Fruit fly (Drosophila melanogaster) whole organism, embryonic: Measurements from ENCODE around the gene CG15221.

Experiments used
- Abd-B ChIP-seq: fragments of 200-800 bp; sonication (Bioruptor generic); optimal IDR thresholded peaks from 2 replicates; lab custom pipeline; 2018; ENCODE audit warnings: missing biosample characterization, mild to moderate bottlenecking, missing genetic modification characterization, moderate library complexity
- CG10147 ChIP-seq: fragments of 200-800 bp; sonication (Bioruptor generic); optimal IDR thresholded peaks from 2 replicates; lab custom pipeline; 2019; ENCODE audit warnings: missing biosample characterization, mild to moderate bottlenecking, missing genetic modification characterization, moderate library complexity
- CG10209 ChIP-seq: fragments of 200-800 bp; sonication (Bioruptor generic); optimal IDR thresholded peaks from 3 replicates; lab custom pipeline; 2017; ENCODE audit warnings: missing biosample characterization, mild to moderate bottlenecking, missing genetic modification characterization, missing genetic modification reagents
- CG11247 ChIP-seq: fragments of 200-800 bp; sonication (Bioruptor generic); IDR thresholded peaks from 2 replicates; pipeline ENCODE4 v1.3.6; 2022; ENCODE audit warnings: missing biosample characterization, missing genetic modification characterization
- CG11456 ChIP-seq: fragments of 200-800 bp; sonication (Bioruptor generic); IDR thresholded peaks from 3 replicates; pipeline ENCODE4 v1.3.6; 2022; ENCODE audit warnings: missing biosample characterization, missing genetic modification characterization
- CG12071 ChIP-seq: fragments of 200-800 bp; sonication (Bioruptor generic); optimal IDR thresholded peaks from 3 replicates; lab custom pipeline; 2018; ENCODE audit warnings: missing biosample characterization, mild to moderate bottlenecking, missing genetic modification characterization
- CG13296 ChIP-seq: fragments of 200-800 bp; sonication (Bioruptor generic); optimal IDR thresholded peaks from 3 replicates; lab custom pipeline; 2018; ENCODE audit warnings: missing biosample characterization, mild to moderate bottlenecking, missing genetic modification characterization
- CG14441 ChIP-seq: fragments of 200-800 bp; sonication (Bioruptor generic); IDR thresholded peaks from 2 replicates; pipeline ENCODE4 v1.3.6; 2022; ENCODE audit warnings: missing biosample characterization, missing genetic modification characterization
- CG1529 ChIP-seq: fragments of 200-800 bp; sonication (Bioruptor generic); optimal IDR thresholded peaks from 3 replicates; lab custom pipeline; 2018; ENCODE audit warnings: missing biosample characterization, missing genetic modification characterization
- CG1647 ChIP-seq: fragments of 200-800 bp; sonication (Bioruptor generic); optimal IDR thresholded peaks from 3 replicates; lab custom pipeline; 2016; ENCODE audit warnings: missing biosample characterization, missing genetic modification characterization
- CG16779 ChIP-seq: fragments of 200-800 bp; sonication (Bioruptor generic); IDR thresholded peaks from 2 replicates; pipeline ENCODE4 v1.3.6; 2022; ENCODE audit warnings: missing biosample characterization, missing genetic modification characterization
- CG18011 ChIP-seq: fragments of 200-800 bp; sonication (Bioruptor generic); optimal IDR thresholded peaks from 2 replicates; lab custom pipeline; 2017; ENCODE audit warnings: missing biosample characterization, missing genetic modification characterization, mild to moderate bottlenecking, moderate library complexity, missing genotype
- CG2889 ChIP-seq: fragments of 200-800 bp; sonication (Bioruptor generic); IDR thresholded peaks from 3 replicates; pipeline ENCODE4 v1.3.6; 2022; ENCODE audit warnings: missing biosample characterization, missing genetic modification characterization
- CG5953 ChIP-seq: fragments of 200-800 bp; sonication (Bioruptor generic); IDR thresholded peaks from 2 replicates; pipeline ENCODE4 v1.3.6; 2022; ENCODE audit warnings: missing biosample characterization, missing genetic modification characterization
- CG6272 ChIP-seq: fragments of 200-800 bp; sonication (Bioruptor generic); IDR thresholded peaks from 2 replicates; pipeline ENCODE4 v1.3.6; 2022; ENCODE audit warnings: missing biosample characterization, missing genetic modification characterization
- CG7786 ChIP-seq: fragments of 200-800 bp; sonication (Bioruptor generic); optimal IDR thresholded peaks from 2 replicates; lab custom pipeline; 2016; ENCODE audit warnings: missing biosample characterization, missing genetic modification characterization
- CG8924 ChIP-seq: fragments of 200-800 bp; optimal IDR thresholded peaks from 3 replicates; lab custom pipeline; 2019; ENCODE audit warnings: missing biosample characterization, mild to moderate bottlenecking, missing genetic modification characterization, moderate library complexity
- Dbx ChIP-seq: fragments of 200-800 bp; sonication (Bioruptor generic); IDR thresholded peaks from 3 replicates; pipeline ENCODE4 v1.3.6; 2022; ENCODE audit warnings: missing biosample characterization, missing genetic modification characterization
- Dfd ChIP-seq, 2 experiments: fragments of >200 bp; optimal IDR thresholded peaks; 2 replicates each; lab custom pipeline; 2017; ENCODE audit warnings: missing biosample characterization in 2 of 2, missing genetic modification characterization in 2 of 2
- Drgx ChIP-seq: fragments of 200-800 bp; sonication (Bioruptor generic); IDR thresholded peaks from 2 replicates; pipeline ENCODE4 v1.3.6; 2022; ENCODE audit warnings: missing biosample characterization, missing genetic modification characterization
- H15 ChIP-seq: fragments of 200-800 bp; sonication (Bioruptor generic); IDR thresholded peaks from 3 replicates; pipeline ENCODE4 v1.3.6; 2022; ENCODE audit warnings: missing biosample characterization, missing genetic modification characterization
- HLH3B ChIP-seq: fragments of 200-800 bp; sonication (Bioruptor generic); IDR thresholded peaks from 2 replicates; pipeline ENCODE4 v1.3.6; 2022; ENCODE audit warnings: missing biosample characterization, missing genetic modification characterization
- Hmr ChIP-seq: fragments of 200-800 bp; sonication (Bioruptor generic); optimal IDR thresholded peaks from 3 replicates; lab custom pipeline; 2017; ENCODE audit warnings: mild to moderate bottlenecking, missing biosample characterization, missing genetic modification reagents, missing genetic modification characterization
- Lpt ChIP-seq: fragments of >200 bp; optimal IDR thresholded peaks from 2 replicates; lab custom pipeline; 2018; ENCODE audit warnings: missing biosample characterization, missing genetic modification characterization
- MESR4 ChIP-seq: fragments of 200-800 bp; sonication (Bioruptor generic); optimal IDR thresholded peaks from 2 replicates; lab custom pipeline; 2018; ENCODE audit warnings: missing biosample characterization, mild to moderate bottlenecking, missing genetic modification characterization, moderate library complexity
- Pdp1 ChIP-seq, 2 experiments: fragments of 200-800 bp; sonication (Bioruptor generic); optimal IDR thresholded peaks; 3 replicates each; lab custom pipeline; 2016; ENCODE audit warnings: missing biosample characterization in 2 of 2, missing genetic modification characterization in 2 of 2, mild to moderate bottlenecking in 1 of 2, moderate library complexity in 1 of 2
- Sry-δ ChIP-seq: fragments of 200-800 bp; sonication (Bioruptor generic); optimal IDR thresholded peaks from 2 replicates; lab custom pipeline; 2016; ENCODE audit warnings: missing biosample characterization, missing genetic modification characterization
- Xbp1 ChIP-seq: fragments of 200-800 bp; sonication (Bioruptor generic); optimal IDR thresholded peaks from 3 replicates; lab custom pipeline; 2016; ENCODE audit warnings: missing biosample characterization, mild to moderate bottlenecking, missing genetic modification characterization
- al ChIP-seq: fragments of 200-800 bp; sonication (Bioruptor generic); IDR thresholded peaks from 2 replicates; pipeline ENCODE4 v1.3.6; 2022; ENCODE audit warnings: missing biosample characterization, missing genetic modification characterization
- dati ChIP-seq: fragments of 200-800 bp; sonication (Bioruptor generic); IDR thresholded peaks from 2 replicates; pipeline ENCODE4 v1.3.6; 2022; ENCODE audit warnings: missing biosample characterization, missing genetic modification characterization
- dysf ChIP-seq: fragments of 200-800 bp; sonication (Bioruptor generic); IDR thresholded peaks from 3 replicates; pipeline ENCODE4 v1.3.6; 2022; ENCODE audit warnings: missing biosample characterization, missing genetic modification characterization
- gcm ChIP-seq: fragments of 200-800 bp; sonication (Bioruptor generic); optimal IDR thresholded peaks from 2 replicates; lab custom pipeline; 2019; ENCODE audit warnings: missing biosample characterization, mild to moderate bottlenecking, missing genetic modification characterization, moderate library complexity
- gem ChIP-seq: fragments of 200-800 bp; sonication (Bioruptor generic); optimal IDR thresholded peaks from 2 replicates; lab custom pipeline; 2019; ENCODE audit warnings: missing biosample characterization, mild to moderate bottlenecking, missing genetic modification characterization, moderate library complexity
- gfzf ChIP-seq: fragments of 200-800 bp; sonication (Bioruptor generic); optimal IDR thresholded peaks from 2 replicates; lab custom pipeline; 2016; ENCODE audit warnings: missing biosample characterization, mild to moderate bottlenecking, missing genetic modification characterization, moderate library complexity
- gt ChIP-seq: fragments of 200-800 bp; sonication (Bioruptor generic); IDR thresholded peaks from 2 replicates; pipeline ENCODE4 v1.3.6; 2022; ENCODE audit warnings: missing biosample characterization, missing genetic modification characterization
- ind ChIP-seq: fragments of 200-800 bp; sonication (Bioruptor generic); optimal IDR thresholded peaks from 3 replicates; lab custom pipeline; 2016; ENCODE audit warnings: missing biosample characterization, missing genetic modification characterization
- jigr1 ChIP-seq: fragments of 200-800 bp; sonication (Bioruptor generic); IDR thresholded peaks from 3 replicates; pipeline ENCODE4 v1.3.6; 2022; ENCODE audit warnings: missing biosample characterization, missing genetic modification characterization
- jing ChIP-seq: fragments of 200-800 bp; sonication (Bioruptor generic); optimal IDR thresholded peaks from 2 replicates; lab custom pipeline; 2018; ENCODE audit warnings: missing biosample characterization, mild to moderate bottlenecking, missing genetic modification characterization
- mam ChIP-seq: fragments of 200-800 bp; sonication (Bioruptor generic); optimal IDR thresholded peaks from 3 replicates; lab custom pipeline; 2016; ENCODE audit warnings: missing biosample characterization, missing genetic modification characterization
- nau ChIP-seq: fragments of 200-800 bp; sonication (Bioruptor generic); optimal IDR thresholded peaks from 3 replicates; lab custom pipeline; 2017; ENCODE audit warnings: missing biosample characterization, mild to moderate bottlenecking, missing genetic modification characterization, missing genetic modification reagents
- nom ChIP-seq: fragments of 200-800 bp; sonication (Bioruptor generic); optimal IDR thresholded peaks from 2 replicates; lab custom pipeline; 2017; ENCODE audit warnings: missing biosample characterization, missing genetic modification characterization, mild to moderate bottlenecking, moderate library complexity, missing genetic modification reagents
- prd ChIP-seq, 3 experiments: fragments of >200 bp in 2 of 3; fragments of 200-800 bp in 1 of 3; sonication (Bioruptor generic) in 1 of 3; optimal IDR thresholded peaks in 2 of 3; IDR thresholded peaks in 1 of 3; 2 replicates in 2 of 3; 3 replicates in 1 of 3; pipeline versions ENCODE4 v1.3.6 to Lab custom; 2017 to 2022; ENCODE audit warnings: missing biosample characterization in 1 of 3, missing genetic modification characterization in 1 of 3
- salm ChIP-seq: fragments of 200-800 bp; sonication (Bioruptor generic); optimal IDR thresholded peaks from 2 replicates; lab custom pipeline; 2018; ENCODE audit warnings: missing biosample characterization, mild to moderate bottlenecking, missing genetic modification characterization
- so ChIP-seq: fragments of 200-800 bp; sonication (Bioruptor generic); IDR thresholded peaks from 3 replicates; pipeline ENCODE4 v1.3.6; 2022; ENCODE audit warnings: missing biosample characterization, missing genetic modification characterization
- tin ChIP-seq: fragments of 200-800 bp; sonication (Bioruptor generic); optimal IDR thresholded peaks from 3 replicates; lab custom pipeline; 2016; ENCODE audit warnings: missing biosample characterization, missing genetic modification characterization
- tll ChIP-seq, 2 experiments: fragments of 200-800 bp in 1 of 2; fragments of >200 bp in 1 of 2; sonication (Bioruptor generic) in 1 of 2; optimal IDR thresholded peaks; 2 replicates each; lab custom pipeline; 2017 to 2019; ENCODE audit warnings: missing biosample characterization in 2 of 2, missing genetic modification characterization in 2 of 2, mild to moderate bottlenecking in 1 of 2, moderate library complexity in 1 of 2
- ttk ChIP-seq: fragments of 200-800 bp; sonication (Bioruptor generic); IDR thresholded peaks from 2 replicates; pipeline ENCODE4 v2.1.2; 2022; ENCODE audit warnings: missing biosample characterization, missing genetic modification characterization
- yki ChIP-seq: fragments of >200 bp; optimal IDR thresholded peaks from 3 replicates; lab custom pipeline; 2018

CG15221 gene

dm6 chrX:11715263-11715659, 8.8 kb upstream of the CG15221 start, which contains the start of gene Amun (continued):
- TF ChIP-seq CG7786 (GFP tag; lab: Kevin White, UChicago): peak; percentile 13
- 0 out of 2 replicates have a peak, but pooled peaks have one; percentile 9 for TF ChIP-seq Drgx (GFP tag; lab: Robert Waterston, UW)
- peak in 1 of 2 experiments; percentile 35 for TF ChIP-seq Pdp1 (GFP tag; optimal IDR thresholded peaks at IDR 0.05; lab: Kevin White, UChicago)
- peak; percentile 6 for TF ChIP-seq Xbp1 (GFP tag; lab: Kevin White, UChicago)
- TF ChIP-seq Dbx (GFP tag; lab: Robert Waterston, UW): peak; percentile 7; the same call in 1 of the 3 replicates
- TF ChIP-seq jing: peak; percentile 15
- peak; percentile 39; the same call in 1 of the 2 replicates for TF ChIP-seq CG11247 (GFP tag; lab: Robert Waterston, UW)
- 0 out of 2 replicates have a peak, but pooled peaks have one; percentile 42 for TF ChIP-seq CG16779 (GFP tag; lab: Robert Waterston, UW)
- TF ChIP-seq al (GFP tag; lab: Robert Waterston, UW): peak; percentile 54
- no peak for TF ChIP-seq CG1529 (GFP tag; lab: Kevin White, UChicago)
- TF ChIP-seq prd (optimal IDR thresholded peaks at IDR 0.05; lab: Kevin White, UChicago): no peak
- TF ChIP-seq prd (GFP tag; IDR thresholded peaks at IDR 0.05; lab: Robert Waterston, UW): peak; percentile 45
- peak; percentile 8; the same call in 1 of the 2 replicates for TF ChIP-seq ttk (GFP tag; lab: Robert Waterston, UW)
- no peak for TF ChIP-seq tll (GFP tag; optimal IDR thresholded peaks at IDR 0.05; lab: Kevin White, UChicago)
- TF ChIP-seq Hmr (GFP tag; lab: Kevin White, UChicago): peak; percentile 35
- peak; percentile 31 for TF ChIP-seq CG12071 (GFP tag; lab: Kevin White, UChicago)
- TF ChIP-seq CG11456 (GFP tag; lab: Robert Waterston, UW): peak; percentile 79; the same call in 2 of the 3 replicates
- TF ChIP-seq gem: peak; percentile 32
- no peak for TF ChIP-seq CG10147
- peak; percentile 41; the same call in 2 of the 3 replicates for TF ChIP-seq dysf (GFP tag; lab: Robert Waterston, UW)
- peak; percentile 55 for TF ChIP-seq mam (GFP tag; lab: Kevin White, UChicago)
- TF ChIP-seq nom (GFP tag; lab: Kevin White, UChicago): no peak
- TF ChIP-seq ind: peak; percentile 39
- TF ChIP-seq CG5953 (GFP tag; lab: Robert Waterston, UW): no peak
- no peak for TF ChIP-seq gfzf (GFP tag; lab: Kevin White, UChicago)
- 0 out of 2 replicates have a peak, but pooled peaks have one; percentile 4 for TF ChIP-seq CG6272 (GFP tag; lab: Robert Waterston, UW)
- TF ChIP-seq, all 482 proteins: peak for 109

dm6 chrX:11715937-11716730, 7.9 kb upstream of the CG15221 start:
- TF ChIP-seq dati (GFP tag; lab: Robert Waterston, UW): peak; percentile 53; the same call in 1 of the 2 replicates
- peak; percentile 90 for TF ChIP-seq so
- peak; percentile 85 for TF ChIP-seq Drgx (GFP tag; lab: Robert Waterston, UW)
- peak; percentile 74 for TF ChIP-seq nau
- TF ChIP-seq CG13296: peak; percentile 86
- peak; percentile 41 for TF ChIP-seq CG18011
- TF ChIP-seq Abd-B (GFP tag; lab: Kevin White, UChicago): peak; percentile 89
- TF ChIP-seq jigr1 (GFP tag; lab: Robert Waterston, UW): peak; percentile 72; the same call in 2 of the 3 replicates
- peak; percentile 37; the same call in 2 of the 3 replicates for TF ChIP-seq H15 (GFP tag; lab: Robert Waterston, UW)
- TF ChIP-seq gt: no peak
- no peak for TF ChIP-seq Lpt (GFP tag; lab: Kevin White, UChicago)
- peak; percentile 91 for TF ChIP-seq CG10209 (GFP tag; lab: Kevin White, UChicago)
- peak; percentile 80 for TF ChIP-seq HLH3B (GFP tag; lab: Robert Waterston, UW)
- TF ChIP-seq MESR4 (GFP tag; lab: Kevin White, UChicago): peak; percentile 19
- peak; percentile 78 for TF ChIP-seq CG1647
- peak; percentile 82; the same call in 2 of the 3 replicates for TF ChIP-seq CG2889 (GFP tag; lab: Robert Waterston, UW)
- peak; percentile 80 for TF ChIP-seq salm
- TF ChIP-seq yki (lab: Kevin White, UChicago): no peak
- TF ChIP-seq Dfd (GFP tag; optimal IDR thresholded peaks at IDR 0.05; lab: Kevin White, UChicago): no peak
- peak; percentile 71 for TF ChIP-seq CG14441 (GFP tag; lab: Robert Waterston, UW)
- peak; percentile 82 for TF ChIP-seq tin
- TF ChIP-seq gcm: peak; percentile 86
- peak; percentile 41 for TF ChIP-seq Sry-δ
- TF ChIP-seq CG8924: peak; percentile 90
